Comparison of ENCODE assay signal across 4 fruit fly cellular contexts in the genomic region with DNA sequence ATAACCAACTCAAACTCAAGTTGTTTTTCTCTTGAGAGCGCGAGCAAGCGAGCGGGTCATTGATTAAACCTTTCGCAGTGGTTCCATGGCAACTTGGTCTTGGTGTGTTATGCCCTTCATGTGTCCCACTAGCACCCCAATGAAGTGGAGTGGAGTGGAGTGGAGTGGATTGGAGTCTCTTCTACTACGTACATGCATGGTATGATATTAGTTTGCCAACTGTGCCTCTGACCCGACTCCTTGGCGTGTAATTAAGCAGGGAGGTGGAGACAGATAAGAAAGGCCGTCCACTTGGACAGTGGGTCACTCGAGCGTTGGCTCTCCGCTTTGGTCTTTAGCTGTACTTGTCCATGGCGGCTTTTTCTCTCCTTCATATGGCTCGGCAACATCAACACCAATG.
A peak's percentile ranks its signal among the peaks of the same experiment; 100 is the strongest.
TF ChIP-seq lines count a peak whose summit lies in the region.

No protein-coding gene starts in this region.

- no peak for TF ChIP-seq CTCF in whole organism, embryonic (GFP tag; optimal IDR thresholded peaks at IDR 0.05; lab: Kevin White, UChicago)

TF ChIP-seq in whole organism, adult, 20 proteins besides CTCF, POLR2A, EP300 and RAD21:
- TF ChIP-seq tj (GFP tag; optimal IDR thresholded peaks at IDR 0.05; lab: Kevin White, UChicago) = no peak
- peak; percentile 62 for TF ChIP-seq cic (GFP tag; optimal IDR thresholded peaks at IDR 0.05; lab: Kevin White, UChicago)

TF ChIP-seq in whole organism, embryonic, 481 proteins besides CTCF, POLR2A, EP300 and RAD21:
- peak; percentile 91 for TF ChIP-seq z (GFP tag; IDR thresholded peaks at IDR 0.05; lab: Robert Waterston, UW)
- TF ChIP-seq vvl (GFP tag; IDR thresholded peaks at IDR 0.05; lab: Robert Waterston, UW) = 0 out of 2 replicates have a peak, but pooled peaks have one; percentile 26
- peak; percentile 2 for TF ChIP-seq Camta (GFP tag; optimal IDR thresholded peaks at IDR 0.05; lab: Kevin White, UChicago)
- TF ChIP-seq her (GFP tag; optimal IDR thresholded peaks at IDR 0.05; lab: Kevin White, UChicago) = no peak
- TF ChIP-seq Med (GFP tag; lab: Kevin White, UChicago) = peak; percentile 53
- 0 out of 2 replicates have a peak, but pooled peaks have one; percentile 19 for TF ChIP-seq CG11085 (GFP tag; IDR thresholded peaks at IDR 0.05; lab: Robert Waterston, UW)
- TF ChIP-seq Hr78 (GFP tag; optimal IDR thresholded peaks at IDR 0.05; lab: Kevin White, UChicago) = peak in 1 of 2 experiments; percentile 66
- TF ChIP-seq Opbp (GFP tag; IDR thresholded peaks at IDR 0.05; lab: Robert Waterston, UW; ENCODE audit: partially characterized antibody) = peak; percentile 41; the same call in 1 of the 3 replicates
- TF ChIP-seq chinmo (GFP tag; IDR thresholded peaks at IDR 0.05; lab: Robert Waterston, UW; ENCODE audit: partially characterized antibody) = peak; percentile 69; the same call in 1 of the 4 replicates
- TF ChIP-seq vnd (GFP tag; IDR thresholded peaks at IDR 0.05; lab: Robert Waterston, UW; ENCODE audit: partially characterized antibody) = peak; percentile 34; the same call in 1 of the 3 replicates
- TF ChIP-seq sug (tag; optimal IDR thresholded peaks at IDR 0.05; lab: Kevin White, UChicago) = peak; percentile 72
- TF ChIP-seq wek (GFP tag; optimal IDR thresholded peaks at IDR 0.05; lab: Kevin White, UChicago) = no peak
- TF ChIP-seq ap (GFP tag; IDR thresholded peaks at IDR 0.05; lab: Robert Waterston, UW) = no peak
- TF ChIP-seq CG9609 (GFP tag; optimal IDR thresholded peaks at IDR 0.05; lab: Kevin White, UChicago) = no peak
- peak; percentile 61; the same call in 1 of the 3 replicates for TF ChIP-seq CG2199 (GFP tag; IDR thresholded peaks at IDR 0.05; lab: Robert Waterston, UW)
- TF ChIP-seq zen2 (GFP tag; IDR thresholded peaks at IDR 0.05; lab: Robert Waterston, UW; ENCODE audit: partially characterized antibody) = 0 out of 3 replicates have a peak, but pooled peaks have one; percentile 11
- no peak for TF ChIP-seq al (GFP tag; IDR thresholded peaks at IDR 0.05; lab: Robert Waterston, UW)
- TF ChIP-seq CG4707 (GFP tag; optimal IDR thresholded peaks at IDR 0.05; lab: Kevin White, UChicago) = no peak
- no peak for TF ChIP-seq Usf (GFP tag; optimal IDR thresholded peaks at IDR 0.05; lab: Kevin White, UChicago)
- no peak for TF ChIP-seq caup (GFP tag; optimal IDR thresholded peaks at IDR 0.05; lab: Kevin White, UChicago; ENCODE audit: severe bottlenecking)

TF ChIP-seq in whole organism, prepupa, 60 proteins besides CTCF, POLR2A, EP300 and RAD21:
- TF ChIP-seq svp (GFP tag; lab: Kevin White, UChicago) (peak; percentile 76), acj6 (GFP tag; optimal IDR thresholded peaks at IDR 0.05; lab: Kevin White, UChicago) (no peak), CG6163 (GFP tag; IDR thresholded peaks at IDR 0.05; lab: Robert Waterston, UW) (no peak), CG9139 (GFP tag; optimal IDR thresholded peaks at IDR 0.05; lab: Kevin White, UChicago) (no peak), Eip78C (GFP tag; lab: Kevin White, UChicago) (peak; percentile 43), Hr39 (GFP tag; optimal IDR thresholded peaks at IDR 0.05; lab: Kevin White, UChicago) (no peak), Gug (GFP tag; IDR thresholded peaks at IDR 0.05; lab: Robert Waterston, UW) (no peak)

TF ChIP-seq in whole organism, pupa, 21 proteins besides CTCF, POLR2A, EP300 and RAD21:
- 0 out of 3 replicates have a peak, but pooled peaks have one; percentile 9 for TF ChIP-seq CG4496 (GFP tag; IDR thresholded peaks at IDR 0.05; lab: Robert Waterston, UW)
- no peak for TF ChIP-seq Snoo (tag; optimal IDR thresholded peaks at IDR 0.05; lab: Kevin White, UChicago)
- TF ChIP-seq CG8301 (tag; optimal IDR thresholded peaks at IDR 0.05; lab: Kevin White, UChicago) = no peak
- TF ChIP-seq EcR (GFP tag; optimal IDR thresholded peaks at IDR 0.05; lab: Kevin White, UChicago) = peak; percentile 38
- no peak for TF ChIP-seq rn (GFP tag; IDR thresholded peaks at IDR 0.05; lab: Robert Waterston, UW)
- no peak for TF ChIP-seq CG15710 (tag; optimal IDR thresholded peaks at IDR 0.05; lab: Kevin White, UChicago)
TF ChIP-seq in whole organism, pupa: peak in this region for 2.
